1 fruit fly cellular context compared by ENCODE assay signal in genomic region chr2L:3472242-3472641, dm6.
TF ChIP-seq lines count a peak whose summit lies in the region.

TSS of gene Pgant4 (plus strand) at chr2L:3472603.

TF ChIP-seq in whole organism, embryonic, 481 proteins besides CTCF, POLR2A, EP300 and RAD21 (continued from another document and continues in another):
- TF ChIP-seq exex (tag; optimal IDR thresholded peaks at IDR 0.05; lab: Kevin White, UChicago) (no peak), CG18764 (GFP tag; optimal IDR thresholded peaks at IDR 0.05; lab: Kevin White, UChicago) (peak; percentile 17), zen (tag; optimal IDR thresholded peaks at IDR 0.05; lab: Kevin White, UChicago) (peak; percentile 52), CG1647 (GFP tag; optimal IDR thresholded peaks at IDR 0.05; lab: Kevin White, UChicago) (no peak), CG2120 (GFP tag; optimal IDR thresholded peaks at IDR 0.05; lab: Kevin White, UChicago) (peak; percentile 42), al (GFP tag; IDR thresholded peaks at IDR 0.05; lab: Robert Waterston, UW) (no peak), CG9876 (GFP tag; optimal IDR thresholded peaks at IDR 0.05; lab: Kevin White, UChicago) (peak; percentile 32), CG30403 (GFP tag; optimal IDR thresholded peaks at IDR 0.05; lab: Kevin White, UChicago) (peak; percentile 57), tio (GFP tag; optimal IDR thresholded peaks at IDR 0.05; lab: Kevin White, UChicago) (no peak), Neu2 (GFP tag; optimal IDR thresholded peaks at IDR 0.05; lab: Kevin White, UChicago; ENCODE audit: borderline replicate concordance) (no peak), CG1603 (tag; optimal IDR thresholded peaks at IDR 0.05; lab: Kevin White, UChicago) (peak; percentile 53), CG11723 (GFP tag; optimal IDR thresholded peaks at IDR 0.05; lab: Kevin White, UChicago) (no peak), pros (GFP tag; optimal IDR thresholded peaks at IDR 0.05; lab: Kevin White, UChicago) (no peak), Eip74EF (GFP tag; optimal IDR thresholded peaks at IDR 0.05; lab: Kevin White, UChicago) (no peak), Stat92E (GFP tag; optimal IDR thresholded peaks at IDR 0.05; lab: Kevin White, UChicago) (no peak), pan (optimal IDR thresholded peaks at IDR 0.05; lab: Kevin White, UChicago) (no peak), pan (GFP tag; optimal IDR thresholded peaks at IDR 0.05 in 1 of 2, IDR thresholded peaks at IDR 0.05 in 1 of 2) (peak in 1 of 2 experiments; percentile 76), CG17802 (tag; optimal IDR thresholded peaks at IDR 0.05; lab: Kevin White, UChicago) (no peak), ab (GFP tag; optimal IDR thresholded peaks at IDR 0.05; lab: Kevin White, UChicago) (no peak), CG4282 (GFP tag; optimal IDR thresholded peaks at IDR 0.05; lab: Kevin White, UChicago) (no peak), Sry-β (GFP tag; optimal IDR thresholded peaks at IDR 0.05; lab: Kevin White, UChicago) (no peak), NC2β (GFP tag; optimal IDR thresholded peaks at IDR 0.05; lab: Kevin White, UChicago) (peak; percentile 9), CG3281 (GFP tag; optimal IDR thresholded peaks at IDR 0.05; lab: Kevin White, UChicago) (no peak), dysf (GFP tag; IDR thresholded peaks at IDR 0.05; lab: Robert Waterston, UW) (peak; percentile 74), CG6765 (GFP tag; optimal IDR thresholded peaks at IDR 0.05; lab: Kevin White, UChicago) (no peak), Ets65A (GFP tag; lab: Kevin White, UChicago) (peak; percentile 41), twi (tag; optimal IDR thresholded peaks at IDR 0.05; lab: Kevin White, UChicago) (peak; percentile 31), gcm (GFP tag; optimal IDR thresholded peaks at IDR 0.05; lab: Kevin White, UChicago) (no peak), Hr3 (GFP tag; optimal IDR thresholded peaks at IDR 0.05; lab: Kevin White, UChicago) (peak; percentile 57), fd3F (GFP tag; optimal IDR thresholded peaks at IDR 0.05; lab: Kevin White, UChicago) (peak; percentile 20), pum (GFP tag; optimal IDR thresholded peaks at IDR 0.05; lab: Kevin White, UChicago) (no peak), ham (GFP tag; IDR thresholded peaks at IDR 0.05; lab: Robert Waterston, UW) (no peak), HmgZ (tag; optimal IDR thresholded peaks at IDR 0.05; lab: Kevin White, UChicago) (peak; percentile 53), slbo (GFP tag; IDR thresholded peaks at IDR 0.05; lab: Robert Waterston, UW) (peak; percentile 83), CG15696 (tag; optimal IDR thresholded peaks at IDR 0.05; lab: Kevin White, UChicago) (peak; percentile 56), gem (tag; optimal IDR thresholded peaks at IDR 0.05; lab: Kevin White, UChicago) (no peak), Bgb (GFP tag; IDR thresholded peaks at IDR 0.05; lab: Robert Waterston, UW; ENCODE audit: partially characterized antibody) (peak; percentile 47), CG7839 (tag; optimal IDR thresholded peaks at IDR 0.05; lab: Kevin White, UChicago) (peak; percentile 67), CG3407 (GFP tag; optimal IDR thresholded peaks at IDR 0.05; lab: Kevin White, UChicago) (no peak), fd102C (GFP tag; optimal IDR thresholded peaks at IDR 0.05; lab: Kevin White, UChicago) (no peak), CG17328 (GFP tag; IDR thresholded peaks at IDR 0.05; lab: Robert Waterston, UW) (peak; percentile 60), GATAe (GFP tag; conservative IDR thresholded peaks at IDR 0.05; lab: Robert Waterston, UW) (no peak), btn (GFP tag; optimal IDR thresholded peaks at IDR 0.05; lab: Kevin White, UChicago) (no peak), BEAF-32 (GFP tag; optimal IDR thresholded peaks at IDR 0.05; lab: Kevin White, UChicago) (peak; percentile 19), pb (GFP tag; optimal IDR thresholded peaks at IDR 0.05; lab: Kevin White, UChicago) (no peak), lbe (GFP tag; optimal IDR thresholded peaks at IDR 0.05; lab: Kevin White, UChicago) (no peak), Oaz (GFP tag; IDR thresholded peaks at IDR 0.05; lab: Robert Waterston, UW) (no peak), vvl (GFP tag; IDR thresholded peaks at IDR 0.05; lab: Robert Waterston, UW) (peak; percentile 76), D19A (tag; optimal IDR thresholded peaks at IDR 0.05; lab: Kevin White, UChicago) (no peak), Trl (optimal IDR thresholded peaks at IDR 0.05; lab: Kevin White, UChicago) (no peak), Trl (GFP tag; optimal IDR thresholded peaks at IDR 0.05; lab: Kevin White, UChicago) (peak; percentile 32), CG32772 (GFP tag; IDR thresholded peaks at IDR 0.05; lab: Robert Waterston, UW) (peak; percentile 50; the same call in 1 of the 2 replicates), hbn (GFP tag; IDR thresholded peaks at IDR 0.05; lab: Robert Waterston, UW; ENCODE audit: partially characterized antibody) (no peak), CG16813 (GFP tag; IDR thresholded peaks at IDR 0.05; lab: Robert Waterston, UW; ENCODE audit: partially characterized antibody) (0 out of 3 replicates have a peak, but pooled peaks have one; percentile 30), CG12071 (GFP tag; optimal IDR thresholded peaks at IDR 0.05; lab: Kevin White, UChicago) (peak; percentile 27), Optix (GFP tag; IDR thresholded peaks at IDR 0.05; lab: Robert Waterston, UW) (peak; percentile 68), CG32767 (GFP tag; IDR thresholded peaks at IDR 0.05; lab: Robert Waterston, UW) (no peak), ssp (GFP tag; IDR thresholded peaks at IDR 0.05; lab: Robert Waterston, UW) (0 out of 2 replicates have a peak, but pooled peaks have one; percentile 26), ftz-f1 (GFP tag; optimal IDR thresholded peaks at IDR 0.05; lab: Kevin White, UChicago) (peak; percentile 33), Spps (tag; optimal IDR thresholded peaks at IDR 0.05; lab: Kevin White, UChicago) (no peak), CG2116 (GFP tag; optimal IDR thresholded peaks at IDR 0.05; lab: Kevin White, UChicago) (peak; percentile 15), CG11247 (GFP tag; IDR thresholded peaks at IDR 0.05; lab: Robert Waterston, UW) (peak; percentile 87), Opbp (GFP tag; IDR thresholded peaks at IDR 0.05; lab: Robert Waterston, UW; ENCODE audit: partially characterized antibody) (peak; percentile 42; the same call in 1 of the 3 replicates), psq (GFP tag; optimal IDR thresholded peaks at IDR 0.05; lab: Kevin White, UChicago) (no peak), CG30431 (GFP tag; optimal IDR thresholded peaks at IDR 0.05; lab: Kevin White, UChicago) (peak; percentile 39), PHDP (tag; optimal IDR thresholded peaks at IDR 0.05; lab: Kevin White, UChicago) (no peak), sd (tag; optimal IDR thresholded peaks at IDR 0.05; lab: Kevin White, UChicago) (no peak), CG4404 (GFP tag; IDR thresholded peaks at IDR 0.05; lab: Robert Waterston, UW) (no peak), CG10274 (GFP tag; optimal IDR thresholded peaks at IDR 0.05; lab: Kevin White, UChicago) (no peak), CG1602 (GFP tag; optimal IDR thresholded peaks at IDR 0.05; lab: Kevin White, UChicago) (peak; percentile 13), CG2129 (GFP tag; IDR thresholded peaks at IDR 0.05; lab: Robert Waterston, UW; ENCODE audit: partially characterized antibody) (no peak), otp (GFP tag; IDR thresholded peaks at IDR 0.05; lab: Robert Waterston, UW) (peak; percentile 54; the same call in 1 of the 3 replicates), esg (GFP tag; conservative IDR thresholded peaks at IDR 0.05; lab: Robert Waterston, UW) (no peak; the same call in 1 of the 2 replicates), CG3995 (GFP tag; optimal IDR thresholded peaks at IDR 0.05; lab: Kevin White, UChicago) (no peak), CG10979 (tag; optimal IDR thresholded peaks at IDR 0.05; lab: Kevin White, UChicago) (peak; percentile 47), Bteb2 (GFP tag; optimal IDR thresholded peaks at IDR 0.05; lab: Kevin White, UChicago) (no peak), Doc3 (GFP tag; IDR thresholded peaks at IDR 0.05; lab: Robert Waterston, UW; ENCODE audit: partially characterized antibody) (no peak), CG11695 (GFP tag; IDR thresholded peaks at IDR 0.05; lab: Robert Waterston, UW) (no peak), CG7271 (tag; optimal IDR thresholded peaks at IDR 0.05; lab: Kevin White, UChicago) (no peak), Adf1 (GFP tag; IDR thresholded peaks at IDR 0.05; lab: Robert Waterston, UW) (no peak; the same call in 1 of the 2 replicates), Chrac-16 (GFP tag; optimal IDR thresholded peaks at IDR 0.05; lab: Kevin White, UChicago) (peak; percentile 66), az2 (GFP tag; optimal IDR thresholded peaks at IDR 0.05; lab: Kevin White, UChicago) (peak; percentile 71), tx (GFP tag; optimal IDR thresholded peaks at IDR 0.05; lab: Kevin White, UChicago) (no peak), mam (GFP tag; optimal IDR thresholded peaks at IDR 0.05; lab: Kevin White, UChicago) (peak; percentile 7), CG10959 (GFP tag; IDR thresholded peaks at IDR 0.05; lab: Robert Waterston, UW) (peak; percentile 62; the same call in 1 of the 2 replicates), Atf3 (GFP tag; optimal IDR thresholded peaks at IDR 0.05; lab: Kevin White, UChicago) (peak; percentile 15), CG12942 (GFP tag; optimal IDR thresholded peaks at IDR 0.05; lab: Kevin White, UChicago) (peak; percentile 2), CG13424 (tag; optimal IDR thresholded peaks at IDR 0.05; lab: Kevin White, UChicago) (no peak), nerfin-2 (GFP tag; IDR thresholded peaks at IDR 0.05; lab: Robert Waterston, UW; ENCODE audit: partially characterized antibody) (no peak), Sin3A (optimal IDR thresholded peaks at IDR 0.05; lab: Kevin White, UChicago) (no peak), bigmax (GFP tag; optimal IDR thresholded peaks at IDR 0.05; lab: Kevin White, UChicago) (no peak), CG18619 (GFP tag; optimal IDR thresholded peaks at IDR 0.05; lab: Kevin White, UChicago) (peak; percentile 28), Camta (GFP tag; optimal IDR thresholded peaks at IDR 0.05; lab: Kevin White, UChicago) (peak; percentile 35), grau (tag; optimal IDR thresholded peaks at IDR 0.05; lab: Kevin White, UChicago) (peak; percentile 64), MESR4 (GFP tag; optimal IDR thresholded peaks at IDR 0.05; lab: Kevin White, UChicago) (no peak), CG3838 (GFP tag; optimal IDR thresholded peaks at IDR 0.05; lab: Kevin White, UChicago) (no peak), NK7.1 (GFP tag; optimal IDR thresholded peaks at IDR 0.05; lab: Kevin White, UChicago) (no peak), CG4707 (GFP tag; optimal IDR thresholded peaks at IDR 0.05; lab: Kevin White, UChicago) (no peak), CG14014 (GFP tag; IDR thresholded peaks at IDR 0.05; lab: Robert Waterston, UW) (peak; percentile 54; the same call in 1 of the 2 replicates), CG12155 (GFP tag; optimal IDR thresholded peaks at IDR 0.05; lab: Kevin White, UChicago) (peak; percentile 41), Kr (GFP tag; optimal IDR thresholded peaks at IDR 0.05; lab: Kevin White, UChicago) (no peak), Abd-B (GFP tag; optimal IDR thresholded peaks at IDR 0.05; lab: Kevin White, UChicago) (no peak), CG33213 (GFP tag; optimal IDR thresholded peaks at IDR 0.05; lab: Kevin White, UChicago) (peak; percentile 35), CG9727 (GFP tag; optimal IDR thresholded peaks at IDR 0.05; lab: Kevin White, UChicago) (peak; percentile 31), Lim3 (GFP tag; IDR thresholded peaks at IDR 0.05; lab: Robert Waterston, UW) (no peak), CG14441 (GFP tag; IDR thresholded peaks at IDR 0.05; lab: Robert Waterston, UW) (peak; percentile 71), sob (GFP tag; IDR thresholded peaks at IDR 0.05; lab: Robert Waterston, UW) (peak; percentile 78), sna (GFP tag; IDR thresholded peaks at IDR 0.05; lab: Robert Waterston, UW; ENCODE audit: partially characterized antibody) (no peak), CG31365 (tag; optimal IDR thresholded peaks at IDR 0.05; lab: Kevin White, UChicago) (peak; percentile 14), zen2 (GFP tag; IDR thresholded peaks at IDR 0.05; lab: Robert Waterston, UW; ENCODE audit: partially characterized antibody) (no peak), CG16779 (GFP tag; IDR thresholded peaks at IDR 0.05; lab: Robert Waterston, UW) (no peak), crp (GFP tag; optimal IDR thresholded peaks at IDR 0.05; lab: Kevin White, UChicago) (no peak), salm (tag; optimal IDR thresholded peaks at IDR 0.05; lab: Kevin White, UChicago) (no peak), CG12236 (GFP tag; optimal IDR thresholded peaks at IDR 0.05; lab: Kevin White, UChicago) (no peak), CG10366 (GFP tag; IDR thresholded peaks at IDR 0.05; lab: Robert Waterston, UW) (peak; percentile 61), Sox102F (GFP tag; optimal IDR thresholded peaks at IDR 0.05; lab: Kevin White, UChicago) (no peak), Hmr (GFP tag; optimal IDR thresholded peaks at IDR 0.05; lab: Kevin White, UChicago) (peak; percentile 44), danr (GFP tag; IDR thresholded peaks at IDR 0.05; lab: Robert Waterston, UW) (no peak), vnd (GFP tag; IDR thresholded peaks at IDR 0.05; lab: Robert Waterston, UW; ENCODE audit: partially characterized antibody) (no peak), stc (GFP tag; IDR thresholded peaks at IDR 0.05; lab: Robert Waterston, UW) (0 out of 2 replicates have a peak, but pooled peaks have one; percentile 13), Side (GFP tag; optimal IDR thresholded peaks at IDR 0.05; lab: Kevin White, UChicago) (no peak), rib (GFP tag; IDR thresholded peaks at IDR 0.05; lab: Robert Waterston, UW) (no peak), CG9797 (GFP tag; optimal IDR thresholded peaks at IDR 0.05; lab: Kevin White, UChicago) (no peak), yki (optimal IDR thresholded peaks at IDR 0.05; lab: Kevin White, UChicago) (no peak), cas (GFP tag; IDR thresholded peaks at IDR 0.05; lab: Robert Waterston, UW) (no peak), CG12391 (tag; optimal IDR thresholded peaks at IDR 0.05; lab: Kevin White, UChicago) (peak; percentile 18), shn (GFP tag; optimal IDR thresholded peaks at IDR 0.05; lab: Kevin White, UChicago) (no peak), CG11093 (GFP tag; IDR thresholded peaks at IDR 0.05; lab: Robert Waterston, UW) (peak; percentile 48; the same call in 1 of the 3 replicates), ewg (GFP tag; optimal IDR thresholded peaks at IDR 0.05; lab: Kevin White, UChicago) (no peak), hkb (optimal IDR thresholded peaks at IDR 0.05; lab: Kevin White, UChicago) (no peak), hkb (GFP tag; IDR thresholded peaks at IDR 0.05; lab: Robert Waterston, UW) (no peak), CG8478 (optimal IDR thresholded peaks at IDR 0.05; lab: Kevin White, UChicago) (no peak), Hr78 (GFP tag; optimal IDR thresholded peaks at IDR 0.05; lab: Kevin White, UChicago) (no peak), usp (GFP tag; optimal IDR thresholded peaks at IDR 0.05; lab: Kevin White, UChicago) (no peak)
